Fruit fly (Drosophila melanogaster) whole organism, embryonic: ENCODE measurements around the gene CG32568.

Experiments
- Adf1 ChIP-seq: fragments of 200-800 bp; sonication (Bioruptor generic); IDR thresholded peaks from 2 replicates; pipeline ENCODE4 v1.3.6; 2022; ENCODE audit warnings: missing biosample characterization, missing genetic modification characterization
- Atf-2 ChIP-seq: fragments of 200-800 bp; sonication (Bioruptor generic); optimal IDR thresholded peaks from 2 replicates; lab custom pipeline; 2016; ENCODE audit warnings: missing biosample characterization, missing genetic modification characterization
- Blimp-1 ChIP-seq: fragments of 200-800 bp; sonication (Bioruptor generic); optimal IDR thresholded peaks from 3 replicates; lab custom pipeline; 2018; ENCODE audit warnings: missing biosample characterization, missing genetic modification characterization, mild to moderate bottlenecking, moderate library complexity, missing genetic modification reagents
- CG1024 ChIP-seq: fragments of 200-800 bp; sonication (Bioruptor generic); IDR thresholded peaks from 2 replicates; pipeline ENCODE4 v1.3.6; 2022; ENCODE audit warnings: missing biosample characterization, missing genetic modification characterization
- CG12659 ChIP-seq: fragments of 200-800 bp; sonication (Bioruptor generic); optimal IDR thresholded peaks from 3 replicates; lab custom pipeline; 2017; ENCODE audit warnings: mild to moderate bottlenecking, missing biosample characterization, missing genetic modification reagents, missing genetic modification characterization
- CG13775 ChIP-seq: fragments of 200-800 bp; sonication (Bioruptor generic); optimal IDR thresholded peaks from 3 replicates; lab custom pipeline; 2017; ENCODE audit warnings: missing biosample characterization, mild to moderate bottlenecking, missing genetic modification characterization
- CG31224 ChIP-seq: fragments of 200-800 bp; sonication (Bioruptor generic); IDR thresholded peaks from 2 replicates; pipeline ENCODE4 v1.3.6; 2022; ENCODE audit warnings: missing biosample characterization, missing genetic modification characterization
- CG3163 ChIP-seq: fragments of 200-800 bp; sonication (Bioruptor generic); optimal IDR thresholded peaks from 3 replicates; lab custom pipeline; 2016; ENCODE audit warnings: missing biosample characterization, missing genetic modification characterization
- CG8765 ChIP-seq: fragments of 200-800 bp; sonication (Bioruptor generic); IDR thresholded peaks from 2 replicates; pipeline ENCODE4 v1.3.6; 2022; ENCODE audit warnings: missing biosample characterization, missing genetic modification characterization
- CG9437 ChIP-seq: fragments of 200-800 bp; sonication (Bioruptor generic); optimal IDR thresholded peaks from 2 replicates; lab custom pipeline; 2018; ENCODE audit warnings: missing biosample characterization, mild to moderate bottlenecking, missing genetic modification characterization
- CG9876 ChIP-seq: fragments of 200-800 bp; sonication (Bioruptor generic); optimal IDR thresholded peaks from 2 replicates; lab custom pipeline; 2016; ENCODE audit warnings: missing biosample characterization, missing genetic modification characterization
- CkIIα-i1 ChIP-seq: fragments of 200-800 bp; sonication (Bioruptor generic); IDR thresholded peaks from 2 replicates; pipeline ENCODE4 v1.3.6; 2022; ENCODE audit warnings: missing biosample characterization, missing genetic modification characterization
- Gug ChIP-seq: fragments of 200-800 bp; sonication (Bioruptor generic); IDR thresholded peaks from 4 replicates; pipeline ENCODE4 v1.3.6; 2022; ENCODE audit warnings: missing biosample characterization, missing genetic modification characterization
- H15 ChIP-seq: fragments of 200-800 bp; sonication (Bioruptor generic); IDR thresholded peaks from 3 replicates; pipeline ENCODE4 v1.3.6; 2022; ENCODE audit warnings: missing biosample characterization, missing genetic modification characterization
- HLHmδ ChIP-seq: fragments of 200-800 bp; sonication (Bioruptor generic); optimal IDR thresholded peaks from 2 replicates; lab custom pipeline; 2018; ENCODE audit warnings: missing biosample characterization, mild to moderate bottlenecking, missing genetic modification characterization, moderate library complexity
- Hey ChIP-seq: fragments of 200-800 bp; sonication (Bioruptor generic); optimal IDR thresholded peaks from 3 replicates; lab custom pipeline; 2018; ENCODE audit warnings: missing biosample characterization, mild to moderate bottlenecking, missing genetic modification characterization
- Hr78 ChIP-seq, 2 experiments: fragments of 200-800 bp in 1 of 2; fragments of >200 bp in 1 of 2; sonication (Bioruptor generic) in 1 of 2; optimal IDR thresholded peaks; 2 replicates each; lab custom pipeline; 2017 to 2019; ENCODE audit warnings: missing biosample characterization in 2 of 2, missing genetic modification characterization in 2 of 2, mild to moderate bottlenecking in 1 of 2, moderate library complexity in 1 of 2
- MESR4 ChIP-seq: fragments of 200-800 bp; sonication (Bioruptor generic); optimal IDR thresholded peaks from 2 replicates; lab custom pipeline; 2018; ENCODE audit warnings: missing biosample characterization, mild to moderate bottlenecking, missing genetic modification characterization, moderate library complexity
- Nf-YA ChIP-seq: fragments of 200-800 bp; sonication (Bioruptor generic); IDR thresholded peaks from 2 replicates; pipeline ENCODE4 v1.3.6; 2022; ENCODE audit warnings: missing biosample characterization, missing genetic modification characterization
- Nf-YC ChIP-seq: fragments of 200-800 bp; optimal IDR thresholded peaks from 3 replicates; lab custom pipeline; 2019; ENCODE audit warnings: missing biosample characterization, mild to moderate bottlenecking, missing genetic modification characterization, moderate library complexity
- Oaz ChIP-seq: fragments of 200-800 bp; sonication (Bioruptor generic); IDR thresholded peaks from 2 replicates; pipeline ENCODE4 v1.3.6; 2022; ENCODE audit warnings: missing biosample characterization, missing genetic modification characterization
- Rfx ChIP-seq: fragments of 200-800 bp; sonication (Bioruptor generic); IDR thresholded peaks from 2 replicates; pipeline ENCODE4 v1.3.6; 2022; ENCODE audit warnings: missing biosample characterization, missing genetic modification characterization
- Taf1 ChIP-seq: fragments of 200-800 bp; sonication (Bioruptor generic); IDR thresholded peaks from 2 replicates; pipeline ENCODE4 v1.3.6; 2022; ENCODE audit warnings: missing biosample characterization, missing genetic modification characterization
- Tbp ChIP-seq: fragments of >200 bp; optimal IDR thresholded peaks from 2 replicates; lab custom pipeline; 2018; ENCODE audit warnings: missing biosample characterization, missing genetic modification characterization
- Vsx1 ChIP-seq: fragments of 200-800 bp; sonication (Bioruptor generic); optimal IDR thresholded peaks from 2 replicates; lab custom pipeline; 2017; ENCODE audit warnings: missing biosample characterization, mild to moderate bottlenecking, missing genetic modification characterization, missing genetic modification reagents
- amos ChIP-seq: fragments of 200-800 bp; sonication (Bioruptor generic); IDR thresholded peaks from 2 replicates; pipeline ENCODE4 v1.3.6; 2022; ENCODE audit warnings: missing biosample characterization, missing genetic modification characterization; ENCODE audit not compliant: partially characterized antibody
- bowl ChIP-seq: fragments of 200-800 bp; sonication (Bioruptor generic); IDR thresholded peaks from 2 replicates; pipeline ENCODE4 v1.3.6; 2022; ENCODE audit warnings: missing biosample characterization, missing genetic modification characterization
- danr ChIP-seq: fragments of 200-800 bp; sonication (Bioruptor generic); IDR thresholded peaks from 2 replicates; pipeline ENCODE4 v1.3.6; 2022; ENCODE audit warnings: missing biosample characterization, missing genetic modification characterization
- dysf ChIP-seq: fragments of 200-800 bp; sonication (Bioruptor generic); IDR thresholded peaks from 3 replicates; pipeline ENCODE4 v1.3.6; 2022; ENCODE audit warnings: missing biosample characterization, missing genetic modification characterization
- emc ChIP-seq: fragments of 200-800 bp; sonication (Bioruptor generic); optimal IDR thresholded peaks from 2 replicates; lab custom pipeline; 2016; ENCODE audit warnings: missing biosample characterization, missing genetic modification characterization
- ewg ChIP-seq: fragments of 200-800 bp; sonication (Bioruptor generic); optimal IDR thresholded peaks from 3 replicates; lab custom pipeline; 2017; ENCODE audit warnings: mild to moderate bottlenecking, missing biosample characterization, missing genetic modification reagents, missing genetic modification characterization
- ftz-f1 ChIP-seq: fragments of 200-800 bp; sonication (Bioruptor generic); optimal IDR thresholded peaks from 2 replicates; lab custom pipeline; 2016; ENCODE audit warnings: missing biosample characterization, missing genetic modification characterization
- gem ChIP-seq: fragments of 200-800 bp; sonication (Bioruptor generic); optimal IDR thresholded peaks from 2 replicates; lab custom pipeline; 2019; ENCODE audit warnings: missing biosample characterization, mild to moderate bottlenecking, missing genetic modification characterization, moderate library complexity
- gt ChIP-seq: fragments of 200-800 bp; sonication (Bioruptor generic); IDR thresholded peaks from 2 replicates; pipeline ENCODE4 v1.3.6; 2022; ENCODE audit warnings: missing biosample characterization, missing genetic modification characterization
- hkb ChIP-seq, 2 experiments: fragments of 200-800 bp in 1 of 2; fragments of >200 bp in 1 of 2; sonication (Bioruptor generic) in 1 of 2; IDR thresholded peaks in 1 of 2; optimal IDR thresholded peaks in 1 of 2; 2 replicates each; pipeline versions ENCODE4 v1.3.6 to Lab custom; 2017 to 2022; ENCODE audit warnings: missing biosample characterization in 1 of 2, missing genetic modification characterization in 1 of 2
- inv ChIP-seq: fragments of 200-800 bp; sonication (Bioruptor generic); IDR thresholded peaks from 2 replicates; pipeline ENCODE4 v1.3.6; 2022; ENCODE audit warnings: missing biosample characterization, missing genetic modification characterization; ENCODE audit not compliant: partially characterized antibody
- jigr1 ChIP-seq: fragments of 200-800 bp; sonication (Bioruptor generic); IDR thresholded peaks from 3 replicates; pipeline ENCODE4 v1.3.6; 2022; ENCODE audit warnings: missing biosample characterization, missing genetic modification characterization
- lov ChIP-seq, 2 experiments: fragments of 200-800 bp in 1 of 2; fragments of >200 bp in 1 of 2; sonication (Bioruptor generic) in 1 of 2; IDR thresholded peaks in 1 of 2; optimal IDR thresholded peaks in 1 of 2; 2 replicates in 1 of 2; 3 replicates in 1 of 2; pipeline versions ENCODE4 v1.3.6 to Lab custom; 2017 to 2022; ENCODE audit warnings: missing biosample characterization in 1 of 2, missing genetic modification characterization in 1 of 2
- nmo ChIP-seq: fragments of 200-800 bp; sonication (Bioruptor generic); optimal IDR thresholded peaks from 2 replicates; lab custom pipeline; 2018; ENCODE audit warnings: missing biosample characterization, mild to moderate bottlenecking, missing genetic modification characterization, moderate library complexity
- nom ChIP-seq: fragments of 200-800 bp; sonication (Bioruptor generic); optimal IDR thresholded peaks from 2 replicates; lab custom pipeline; 2017; ENCODE audit warnings: missing biosample characterization, missing genetic modification characterization, mild to moderate bottlenecking, moderate library complexity, missing genetic modification reagents
- odd ChIP-seq: fragments of 200-800 bp; sonication (Bioruptor generic); optimal IDR thresholded peaks from 2 replicates; lab custom pipeline; 2017; ENCODE audit warnings: missing biosample characterization, mild to moderate bottlenecking, missing genetic modification characterization
- sc ChIP-seq, 3 experiments: fragments of >200 bp in 2 of 3; fragments of 200-800 bp in 1 of 3; sonication (Bioruptor generic) in 1 of 3; optimal IDR thresholded peaks; 2 replicates in 2 of 3; 3 replicates in 1 of 3; lab custom pipeline; 2017; ENCODE audit warnings: mild to moderate bottlenecking in 1 of 3, missing biosample characterization in 1 of 3, missing genetic modification characterization in 1 of 3, missing genetic modification reagents in 1 of 3
- sens-2 ChIP-seq: fragments of 200-800 bp; sonication (Bioruptor generic); IDR thresholded peaks from 2 replicates; pipeline ENCODE4 v1.3.6; 2022; ENCODE audit warnings: missing biosample characterization, missing genetic modification characterization
- sna ChIP-seq: fragments of 200-800 bp; sonication (Bioruptor generic); IDR thresholded peaks from 2 replicates; pipeline ENCODE4 v1.3.6; 2022; ENCODE audit warnings: missing biosample characterization, missing genetic modification characterization; ENCODE audit not compliant: partially characterized antibody
- sr ChIP-seq: fragments of 200-800 bp; sonication (Bioruptor generic); IDR thresholded peaks from 3 replicates; pipeline ENCODE4 v1.3.6; 2022; ENCODE audit warnings: missing biosample characterization, missing genetic modification characterization
- tll ChIP-seq, 2 experiments: fragments of 200-800 bp in 1 of 2; fragments of >200 bp in 1 of 2; sonication (Bioruptor generic) in 1 of 2; optimal IDR thresholded peaks; 2 replicates each; lab custom pipeline; 2017 to 2019; ENCODE audit warnings: missing biosample characterization in 2 of 2, missing genetic modification characterization in 2 of 2, mild to moderate bottlenecking in 1 of 2, moderate library complexity in 1 of 2
- toy ChIP-seq: fragments of 200-800 bp; sonication (Bioruptor generic); IDR thresholded peaks from 2 replicates; pipeline ENCODE4 v1.3.6; 2022; ENCODE audit warnings: missing biosample characterization, missing genetic modification characterization
- wdn ChIP-seq: fragments of 200-800 bp; sonication (Bioruptor generic); IDR thresholded peaks from 2 replicates; pipeline ENCODE4 v1.3.6; 2022; ENCODE audit warnings: missing biosample characterization, missing genetic modification characterization
- zen ChIP-seq: fragments of 200-800 bp; sonication (Bioruptor generic); optimal IDR thresholded peaks from 3 replicates; lab custom pipeline; 2018; ENCODE audit warnings: missing biosample characterization, mild to moderate bottlenecking, missing genetic modification characterization, moderate library complexity
- zfh1 ChIP-seq: fragments of 200-800 bp; sonication (Bioruptor generic); IDR thresholded peaks from 3 replicates; pipeline ENCODE4 v1.3.6; 2022; ENCODE audit warnings: missing biosample characterization, missing genetic modification characterization

CG32568 gene

dm6 chrX:16781055-16781454, 40.3 kb downstream of the CG32568 start (continued):
- TF ChIP-seq CG31224 (GFP tag; lab: Robert Waterston, UW), result no peak
- no peak for TF ChIP-seq CG8765 (GFP tag; lab: Robert Waterston, UW)
- TF ChIP-seq zfh1 (GFP tag; lab: Robert Waterston, UW), result no peak
- TF ChIP-seq Atf-2 (GFP tag; lab: Kevin White, UChicago), result peak; percentile 8
- TF ChIP-seq lov (optimal IDR thresholded peaks at IDR 0.05; lab: Kevin White, UChicago), result no peak
- TF ChIP-seq lov (GFP tag; IDR thresholded peaks at IDR 0.05; lab: Robert Waterston, UW), result no peak
- TF ChIP-seq odd, result no peak
- no peak for TF ChIP-seq nom (GFP tag; lab: Kevin White, UChicago)
- TF ChIP-seq gem (tag; lab: Kevin White, UChicago), result peak; percentile 51
- TF ChIP-seq wdn (GFP tag; lab: Robert Waterston, UW), result no peak
- TF ChIP-seq tll (GFP tag; optimal IDR thresholded peaks at IDR 0.05; lab: Kevin White, UChicago), result no peak
- no peak for TF ChIP-seq inv (GFP tag; lab: Robert Waterston, UW)
- TF ChIP-seq amos, result no peak
- no peak for TF ChIP-seq ewg (GFP tag; lab: Kevin White, UChicago)
- TF ChIP-seq sna (GFP tag; lab: Robert Waterston, UW), result no peak
- TF ChIP-seq Gug (GFP tag; lab: Robert Waterston, UW), result no peak
- no peak for TF ChIP-seq sens-2 (GFP tag; lab: Robert Waterston, UW)
- TF ChIP-seq H15, result 0 out of 3 replicates have a peak, but pooled peaks have one; percentile 20
- TF ChIP-seq jigr1 (GFP tag; lab: Robert Waterston, UW), result no peak
- TF ChIP-seq MESR4 (GFP tag; lab: Kevin White, UChicago), result no peak
- TF ChIP-seq Blimp-1 (GFP tag; lab: Kevin White, UChicago), result no peak
- no peak for TF ChIP-seq Nf-YC
- no peak for TF ChIP-seq Vsx1 (GFP tag; lab: Kevin White, UChicago)
- no peak for TF ChIP-seq CG13775
- no peak for TF ChIP-seq zen (tag; lab: Kevin White, UChicago)
- TF ChIP-seq CG12659 (GFP tag; lab: Kevin White, UChicago), result no peak
- TF ChIP-seq CkIIα-i1, result no peak
- no peak for TF ChIP-seq Adf1 (GFP tag; lab: Robert Waterston, UW)
- no peak for TF ChIP-seq toy (GFP tag; lab: Robert Waterston, UW)
- TF ChIP-seq sr, result no peak; the same call in 2 of the 3 replicates
- TF ChIP-seq Tbp (GFP tag; lab: Kevin White, UChicago), result no peak
- TF ChIP-seq nmo (GFP tag; lab: Kevin White, UChicago), result no peak
- no peak for TF ChIP-seq CG3163 (GFP tag; lab: Kevin White, UChicago)
- no peak for TF ChIP-seq HLHmδ (GFP tag; lab: Kevin White, UChicago)
- no peak for TF ChIP-seq Nf-YA (GFP tag; lab: Robert Waterston, UW)
- no peak for TF ChIP-seq ftz-f1 (GFP tag; lab: Kevin White, UChicago)
- peak; percentile 67 for TF ChIP-seq Rfx
- TF ChIP-seq hkb (optimal IDR thresholded peaks at IDR 0.05; lab: Kevin White, UChicago), result no peak
- peak; percentile 27; the same call in 1 of the 2 replicates for TF ChIP-seq hkb (GFP tag; IDR thresholded peaks at IDR 0.05; lab: Robert Waterston, UW)
- TF ChIP-seq emc (GFP tag; lab: Kevin White, UChicago), result no peak
- no peak for TF ChIP-seq Taf1 (GFP tag; lab: Robert Waterston, UW)
- no peak for TF ChIP-seq gt (GFP tag; lab: Robert Waterston, UW)
- no peak for TF ChIP-seq CG9437 (GFP tag; lab: Kevin White, UChicago)
- no peak for TF ChIP-seq Hr78 (GFP tag; optimal IDR thresholded peaks at IDR 0.05; lab: Kevin White, UChicago)
- TF ChIP-seq sc (optimal IDR thresholded peaks at IDR 0.05; lab: Kevin White, UChicago), result no peak
- no peak for TF ChIP-seq sc (GFP tag; optimal IDR thresholded peaks at IDR 0.05; lab: Kevin White, UChicago)
- peak; percentile 61; the same call in 2 of the 3 replicates for TF ChIP-seq dysf (GFP tag; lab: Robert Waterston, UW)
- TF ChIP-seq CG1024 (GFP tag; lab: Robert Waterston, UW), result no peak
- no peak for TF ChIP-seq bowl
- no peak for TF ChIP-seq CG9876 (GFP tag; lab: Kevin White, UChicago)
- no peak for TF ChIP-seq Oaz (GFP tag; lab: Robert Waterston, UW)
- no peak for TF ChIP-seq Hey
- TF ChIP-seq danr (GFP tag; lab: Robert Waterston, UW), result no peak
